Worm (Caenorhabditis elegans): ENCODE data around the gene Y70C5B.2.

ce11 chrV:16685725-16686124 lies 25.0 kb upstream of the Y70C5B.2 start, which contains the start of gene srw-43:
- TF ChIP-seq ztf-28 (GFP tag; IDR thresholded peaks at IDR 0.05), result no peak
- TF ChIP-seq cebp-2 (GFP tag; IDR thresholded peaks at IDR 0.05), result no peak
- TF ChIP-seq lsl-1 (GFP tag; optimal IDR thresholded peaks at IDR 0.05), result no peak
- TF ChIP-seq unc-130 (GFP tag; optimal IDR thresholded peaks at IDR 0.05), result no peak
- TF ChIP-seq unc-62 (GFP tag; optimal IDR thresholded peaks at IDR 0.05), result no peak

Measured in whole organism, young adult.